Worm (Caenorhabditis elegans) whole organism, young adult: ENCODE results near the gene M03C11.3.

Experiments
- ccch-3 ChIP-seq: fragments of 200-800 bp; sonication (Bioruptor generic); optimal IDR thresholded peaks from 2 replicates; lab custom pipeline; 2018; ENCODE audit warnings: mild to moderate bottlenecking, missing genetic modification characterization, missing compliant biosample characterization
- ceh-40 ChIP-seq: fragments of 200-800 bp; sonication (Bioruptor generic); IDR thresholded peaks from 2 replicates; pipeline ENCODE4 v1.3.6; 2022; ENCODE audit warnings: missing genetic modification characterization, missing compliant biosample characterization
- chd-7 ChIP-seq: sonication (generic microtip); optimal IDR thresholded peaks from 2 replicates; lab custom pipeline; 2016; ENCODE audit warnings: mild to moderate bottlenecking, missing genetic modification characterization, moderate library complexity, missing compliant biosample characterization
- fkh-3 ChIP-seq: sonication (generic microtip); optimal IDR thresholded peaks from 2 replicates; lab custom pipeline; 2016; ENCODE audit warnings: mild to moderate bottlenecking, missing genetic modification characterization, missing compliant biosample characterization
- hmg-1.2 ChIP-seq: fragments of 200-800 bp; sonication (Bioruptor generic); IDR thresholded peaks from 2 replicates; pipeline ENCODE4 v1.3.6; 2022; ENCODE audit warnings: missing genetic modification reagents, missing genetic modification characterization, missing compliant biosample characterization
- lin-26 ChIP-seq: fragments of 200-800 bp; sonication (Bioruptor generic); IDR thresholded peaks from 2 replicates; pipeline ENCODE4 v1.3.6; 2022; ENCODE audit warnings: missing genetic modification reagents, missing genetic modification characterization, missing compliant biosample characterization
- lin-40 ChIP-seq: sonication (generic microtip); optimal IDR thresholded peaks from 2 replicates; lab custom pipeline; 2016; ENCODE audit warnings: missing genetic modification characterization, mild to moderate bottlenecking, missing compliant biosample characterization, missing genotype, missing genetic modification reagents

DNA sequence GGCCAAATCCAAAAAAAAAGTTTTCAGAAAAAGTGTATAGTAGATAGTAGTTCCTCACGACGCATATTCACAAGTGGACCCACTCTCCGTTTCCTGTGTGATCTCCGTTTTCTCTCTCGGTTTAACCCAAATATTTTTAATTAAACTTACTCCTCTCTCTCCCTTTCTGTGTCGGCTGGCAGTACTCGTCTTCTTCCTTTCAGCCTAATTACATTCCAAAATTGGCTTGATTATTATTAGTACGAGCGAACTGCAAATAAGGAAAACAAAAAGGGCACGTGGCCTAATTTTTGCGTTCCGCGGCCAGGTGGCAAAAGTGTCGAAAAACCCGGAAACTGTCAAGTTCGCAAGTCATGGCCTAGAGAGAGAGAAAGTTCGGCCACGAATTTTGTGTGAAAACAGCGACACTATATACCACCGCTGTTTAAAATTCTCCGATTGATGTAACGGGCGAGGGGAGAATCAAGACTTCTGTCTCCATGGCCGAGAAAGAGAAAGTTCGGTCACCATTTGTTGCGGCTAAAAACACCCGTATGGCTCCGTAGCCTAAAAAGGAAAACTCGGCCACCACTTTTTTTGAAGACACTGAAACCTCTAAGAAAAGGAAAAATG is 7.9 kb upstream of the M03C11.3 start:
- TF ChIP-seq chd-7 (tag; lab: Kevin White, UChicago): no peak
- no peak for TF ChIP-seq lin-40 (tag; lab: Kevin White, UChicago)
- no peak for TF ChIP-seq fkh-3 (tag; lab: Kevin White, UChicago)
- no peak for TF ChIP-seq hmg-1.2 (GFP tag; lab: Robert Waterston, UW)
- TF ChIP-seq ccch-3 (GFP tag; lab: Kevin White, UChicago): no peak
- no peak for TF ChIP-seq lin-26
- no peak for TF ChIP-seq ceh-40 (GFP tag; lab: Robert Waterston, UW)
